Fruit fly (Drosophila melanogaster): ENCODE data around the gene Saf6.

The Saf6 gene

DNA sequence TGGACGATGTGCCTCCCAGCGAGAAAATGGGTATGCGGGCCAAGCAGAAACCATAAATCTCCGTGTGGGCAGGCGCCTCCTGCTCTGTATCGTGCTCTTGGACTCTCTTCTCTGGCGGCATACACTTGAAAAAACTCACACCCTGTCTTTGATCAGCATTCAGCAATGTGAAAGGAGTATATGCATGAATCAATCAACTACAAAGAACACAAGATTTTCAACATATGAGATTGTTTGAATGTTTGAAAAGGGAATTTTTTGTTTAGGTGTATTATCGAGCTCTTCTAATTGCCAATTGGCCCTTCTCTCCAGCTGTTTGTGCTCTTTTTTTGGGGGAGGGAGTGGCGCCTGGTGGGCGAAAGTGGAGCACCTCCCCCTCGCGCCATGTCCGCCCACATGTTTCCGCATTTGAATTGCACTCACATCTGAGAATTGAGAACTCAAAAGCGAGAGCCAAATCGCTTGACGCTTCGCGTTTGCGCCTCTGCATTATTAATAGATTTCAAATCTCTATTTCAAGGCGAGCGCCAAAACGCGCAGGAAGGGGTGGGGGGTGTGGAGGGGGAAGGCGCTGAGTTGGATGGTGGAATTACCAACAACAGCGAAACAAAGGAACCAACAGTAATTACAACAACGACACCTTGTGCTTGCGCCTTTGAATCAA lies 29.7 kb upstream of the Saf6 start:
- TF ChIP-seq dmrt93B (GFP tag; optimal IDR thresholded peaks at IDR 0.05) (peak; percentile 37), sv (GFP tag; optimal IDR thresholded peaks at IDR 0.05) (peak; percentile 79), psq (GFP tag; optimal IDR thresholded peaks at IDR 0.05) (peak; percentile 53), Hr78 (GFP tag; optimal IDR thresholded peaks at IDR 0.05) (no peak), rgr (GFP tag; optimal IDR thresholded peaks at IDR 0.05) (peak; percentile 78), ey (GFP tag; optimal IDR thresholded peaks at IDR 0.05) (peak; percentile 83), Sp1 (GFP tag; optimal IDR thresholded peaks at IDR 0.05) (peak; percentile 46), OdsH (GFP tag; optimal IDR thresholded peaks at IDR 0.05) (peak; percentile 69), CG32264 (GFP tag; optimal IDR thresholded peaks at IDR 0.05) (peak; percentile 32), Hnf4 (GFP tag; optimal IDR thresholded peaks at IDR 0.05) (peak; percentile 64), br (GFP tag; optimal IDR thresholded peaks at IDR 0.05) (peak; percentile 79), pan (optimal IDR thresholded peaks at IDR 0.05) (no peak), woc (GFP tag; optimal IDR thresholded peaks at IDR 0.05) (peak; percentile 36), HLH106 (tag; optimal IDR thresholded peaks at IDR 0.05) (peak; percentile 59), CrebA (GFP tag; optimal IDR thresholded peaks at IDR 0.05; ENCODE audit: borderline replicate concordance) (no peak), h (GFP tag; optimal IDR thresholded peaks at IDR 0.05) (peak; percentile 64), GATAd (GFP tag; optimal IDR thresholded peaks at IDR 0.05) (no peak), foxo (GFP tag; optimal IDR thresholded peaks at IDR 0.05) (peak in 1 of 2 experiments; percentile 70), fru (GFP tag; optimal IDR thresholded peaks at IDR 0.05) (peak; percentile 73), Myc (optimal IDR thresholded peaks at IDR 0.05) (no peak)

DNA sequence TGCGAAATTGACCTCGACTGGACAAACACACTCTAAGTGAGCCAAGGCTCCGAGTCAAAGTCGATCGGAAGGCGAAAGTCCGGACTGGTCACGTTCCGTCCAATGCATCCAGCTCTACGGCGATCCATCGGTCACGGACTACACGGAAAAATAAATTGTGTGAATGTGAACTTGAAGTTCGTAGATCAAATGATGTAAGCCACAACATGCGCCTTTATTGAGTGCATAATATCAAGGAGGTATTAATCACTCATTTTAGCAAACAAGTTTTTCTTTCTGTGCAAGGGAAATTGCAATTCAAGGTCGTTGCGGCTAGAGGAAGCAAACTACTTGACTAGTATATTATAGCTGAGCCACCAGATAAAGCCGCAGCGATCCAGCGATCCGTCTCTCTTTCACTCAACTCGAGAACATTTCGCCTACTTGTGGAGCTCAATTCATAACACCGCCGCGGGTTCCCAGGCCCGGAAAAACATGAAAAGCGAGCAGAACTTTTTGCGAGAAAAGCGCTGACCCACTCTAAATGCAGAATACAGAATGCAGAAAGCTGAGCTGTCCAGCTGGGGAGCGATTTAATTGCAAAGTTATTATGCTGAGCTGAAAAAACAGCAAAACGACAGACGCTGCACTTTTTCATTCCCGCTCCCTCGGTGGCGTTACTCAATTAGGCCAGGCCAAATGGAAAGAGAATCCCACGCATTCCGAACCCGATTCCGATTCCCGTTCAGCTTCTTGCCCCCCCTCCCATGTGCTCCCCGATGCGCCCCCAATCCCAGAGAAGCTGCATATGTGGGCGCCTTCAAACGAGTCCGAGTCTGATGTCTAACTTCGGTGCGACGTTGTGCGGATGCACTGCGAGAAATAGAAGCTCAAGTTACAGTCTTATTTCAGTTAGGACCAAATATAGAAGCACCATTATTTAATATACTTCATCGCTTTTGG lies 28.4 kb upstream of the Saf6 start:
- TF ChIP-seq N (GFP tag; optimal IDR thresholded peaks at IDR 0.05) = no peak
- TF ChIP-seq h (GFP tag; optimal IDR thresholded peaks at IDR 0.05) = peak; percentile 2

DNA sequence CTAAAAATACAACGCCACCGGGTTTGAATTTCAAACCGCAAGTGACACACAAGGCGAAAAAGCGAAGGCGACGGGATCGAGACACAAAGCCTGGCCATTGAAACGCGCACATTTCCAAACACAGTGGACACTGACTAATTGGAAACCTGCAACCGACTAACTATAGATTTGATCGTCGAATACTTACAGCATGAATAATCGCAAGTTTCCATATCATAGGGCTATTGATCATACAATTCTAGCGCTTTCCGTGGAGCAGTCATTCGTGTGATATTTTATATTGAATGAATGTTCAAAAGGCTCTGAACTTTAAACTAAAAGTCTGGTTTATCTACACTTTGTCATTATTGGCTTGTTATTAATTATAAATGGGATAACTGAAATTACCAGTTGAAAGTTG lies 27.6 kb upstream of the Saf6 start:
- TF ChIP-seq lola (GFP tag; optimal IDR thresholded peaks at IDR 0.05) (no peak), jim (GFP tag; optimal IDR thresholded peaks at IDR 0.05) (no peak), fru (GFP tag; optimal IDR thresholded peaks at IDR 0.05) (peak; percentile 9), foxo (GFP tag; optimal IDR thresholded peaks at IDR 0.05) (no peak), sage (GFP tag; optimal IDR thresholded peaks at IDR 0.05) (no peak), CG9705 (GFP tag; optimal IDR thresholded peaks at IDR 0.05) (no peak), ey (GFP tag; optimal IDR thresholded peaks at IDR 0.05) (peak; percentile 4), OdsH (GFP tag; optimal IDR thresholded peaks at IDR 0.05) (peak; percentile 1), brk (GFP tag; optimal IDR thresholded peaks at IDR 0.05) (no peak), Vsx2 (GFP tag; optimal IDR thresholded peaks at IDR 0.05; ENCODE audit: partially characterized antibody) (no peak), sv (GFP tag; optimal IDR thresholded peaks at IDR 0.05) (no peak), dl (GFP tag; optimal IDR thresholded peaks at IDR 0.05; ENCODE audit: insufficient read depth in 1 of 2, partially characterized antibody in 2 of 2) (no peak), Hr83 (GFP tag; optimal IDR thresholded peaks at IDR 0.05; ENCODE audit: poor library complexity, severe bottlenecking) (no peak), Hnf4 (GFP tag; optimal IDR thresholded peaks at IDR 0.05) (no peak), br (GFP tag; optimal IDR thresholded peaks at IDR 0.05) (peak; percentile 7), Dif (GFP tag; optimal IDR thresholded peaks at IDR 0.05; ENCODE audit: partially characterized antibody) (no peak), pan (optimal IDR thresholded peaks at IDR 0.05) (no peak), GATAd (GFP tag; optimal IDR thresholded peaks at IDR 0.05) (no peak), HLH106 (tag; optimal IDR thresholded peaks at IDR 0.05) (peak; percentile 13), woc (GFP tag; optimal IDR thresholded peaks at IDR 0.05) (no peak), rgr (GFP tag; optimal IDR thresholded peaks at IDR 0.05) (no peak), CG32264 (GFP tag; optimal IDR thresholded peaks at IDR 0.05) (no peak), N (GFP tag; optimal IDR thresholded peaks at IDR 0.05) (no peak), tai (GFP tag; optimal IDR thresholded peaks at IDR 0.05) (no peak)

DNA sequence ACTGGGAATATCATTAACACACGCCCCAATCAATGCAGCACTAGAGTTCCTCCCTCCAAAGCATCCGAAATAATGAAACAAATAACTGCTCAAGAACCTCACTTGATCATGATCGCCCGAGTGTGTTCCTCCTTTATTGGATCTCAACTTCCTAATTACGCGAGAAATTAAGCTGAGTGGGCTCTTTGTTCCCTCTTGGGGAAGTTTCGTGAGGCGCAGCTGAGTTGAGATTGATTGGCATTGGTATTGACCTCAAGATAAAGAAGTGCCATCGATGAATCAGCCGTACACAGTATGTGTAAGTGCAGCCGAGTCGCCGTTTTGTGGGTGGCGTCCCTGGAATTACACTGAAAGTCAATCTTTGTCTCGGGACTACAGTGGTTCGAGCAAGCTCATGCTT lies 27.1 kb upstream of the Saf6 start:
- TF ChIP-seq Hnf4 (GFP tag; optimal IDR thresholded peaks at IDR 0.05) (no peak), ey (GFP tag; optimal IDR thresholded peaks at IDR 0.05) (no peak), HLH106 (tag; optimal IDR thresholded peaks at IDR 0.05) (no peak), psq (GFP tag; optimal IDR thresholded peaks at IDR 0.05) (no peak), sv (GFP tag; optimal IDR thresholded peaks at IDR 0.05) (no peak), Rel (GFP tag; optimal IDR thresholded peaks at IDR 0.05) (no peak), Rel (tag; optimal IDR thresholded peaks at IDR 0.05) (peak; percentile 64)
